Fruit fly (Drosophila melanogaster): Measurements from ENCODE around the gene rdo.

DNA sequence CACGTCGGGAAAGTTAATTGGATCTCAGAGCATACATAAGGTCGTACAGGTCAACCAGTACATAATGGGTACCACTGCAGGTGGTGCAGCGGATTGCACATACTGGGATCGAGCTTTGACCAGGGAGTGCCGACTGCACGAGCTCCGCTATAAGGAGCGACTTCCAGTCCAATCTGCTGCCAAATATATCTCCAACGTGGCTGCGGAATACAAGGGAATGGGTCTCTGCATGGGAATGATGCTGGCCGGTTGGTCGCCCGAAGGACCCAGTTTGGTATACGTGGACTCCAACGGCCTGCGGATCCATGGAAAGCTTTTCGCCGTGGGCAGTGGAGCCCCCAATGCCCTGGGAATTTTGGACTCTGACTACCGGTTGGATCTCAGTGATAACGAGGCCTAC lies 21.4 kb upstream of the rdo start:
- TF ChIP-seq CTCF (optimal IDR thresholded peaks at IDR 0.05) (no peak), CG8478 (optimal IDR thresholded peaks at IDR 0.05) (no peak)
